Worm (Caenorhabditis elegans): ENCODE data around the gene Y59H11AM.1.

Y59H11AM.1 gene

DNA sequence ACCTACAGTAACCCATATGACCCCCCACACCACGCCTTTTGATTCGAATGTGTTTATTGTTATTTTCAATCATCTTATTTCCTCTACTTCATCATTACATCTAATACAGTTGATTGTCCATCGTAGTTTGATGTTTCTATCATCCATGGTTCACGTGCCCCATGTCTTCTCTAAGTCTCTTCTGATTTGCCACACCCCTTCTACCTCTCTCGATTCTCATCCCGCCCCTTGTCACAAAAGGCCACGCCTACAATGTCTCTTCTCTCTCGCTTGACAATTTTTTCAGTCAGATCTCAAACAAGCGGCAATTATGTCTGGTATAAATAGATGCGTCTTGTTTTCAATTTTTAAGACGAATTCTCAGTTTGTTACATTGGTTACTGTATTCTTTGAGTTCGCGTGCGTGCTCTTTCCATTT lies 36.2 kb upstream of the Y59H11AM.1 start (continued):
- no peak for TF ChIP-seq D1046.2 (GFP tag; IDR thresholded peaks at IDR 0.05)
- TF ChIP-seq zip-11 (GFP tag; IDR thresholded peaks at IDR 0.05): no peak
- TF ChIP-seq mdt-29 (GFP tag; IDR thresholded peaks at IDR 0.05): no peak
- TF ChIP-seq nhr-111 (GFP tag; optimal IDR thresholded peaks at IDR 0.05): no peak
- no peak for TF ChIP-seq attf-4 (tag; optimal IDR thresholded peaks at IDR 0.05)
- no peak for TF ChIP-seq egl-43 (GFP tag; IDR thresholded peaks at IDR 0.05)
- no peak for TF ChIP-seq zfp-3 (GFP tag; conservative IDR thresholded peaks at IDR 0.05)
- peak; percentile 72 for TF ChIP-seq ceh-20 (GFP tag; IDR thresholded peaks at IDR 0.05)
- TF ChIP-seq vab-7 (GFP tag; IDR thresholded peaks at IDR 0.05): no peak
- TF ChIP-seq lsy-2 (tag; optimal IDR thresholded peaks at IDR 0.05): peak in 1 of 2 experiments; percentile 85
- peak; percentile 40; the same call in 1 of the 2 replicates for TF ChIP-seq tra-1 (GFP tag; IDR thresholded peaks at IDR 0.05)
- no peak for TF ChIP-seq set-16 (GFP tag; IDR thresholded peaks at IDR 0.05)
- TF ChIP-seq egl-27 (tag; optimal IDR thresholded peaks at IDR 0.05): no peak
- peak; percentile 8 for TF ChIP-seq gei-8 (GFP tag; optimal IDR thresholded peaks at IDR 0.05)
- TF ChIP-seq dpl-1 (GFP tag; optimal IDR thresholded peaks at IDR 0.05): peak; percentile 8
- TF ChIP-seq Y5F2A.4 (GFP tag; optimal IDR thresholded peaks at IDR 0.05): no peak
- TF ChIP-seq Y75B8A.6 (GFP tag; IDR thresholded peaks at IDR 0.05): no peak
- TF ChIP-seq nhr-25 (tag; optimal IDR thresholded peaks at IDR 0.05; ENCODE audit: borderline replicate concordance, insufficient read depth): no peak
- no peak for TF ChIP-seq zag-1 (tag; optimal IDR thresholded peaks at IDR 0.05)
- TF ChIP-seq daf-12 (tag; optimal IDR thresholded peaks at IDR 0.05): no peak
- no peak for TF ChIP-seq ztf-7 (tag; optimal IDR thresholded peaks at IDR 0.05)
- no peak for TF ChIP-seq lir-3 (tag; optimal IDR thresholded peaks at IDR 0.05)
- no peak for TF ChIP-seq ceh-44 (GFP tag; IDR thresholded peaks at IDR 0.05)
- peak; percentile 64 for TF ChIP-seq mxl-3 (GFP tag; optimal IDR thresholded peaks at IDR 0.05)
- no peak for TF ChIP-seq snpc-4 (tag; optimal IDR thresholded peaks at IDR 0.05)
- no peak for TF ChIP-seq snpc-1.2 (GFP tag; IDR thresholded peaks at IDR 0.05)
- peak in 1 of 2 experiments; percentile 71 for TF ChIP-seq unc-62 (GFP tag; optimal IDR thresholded peaks at IDR 0.05 in 1 of 2)
- no peak for TF ChIP-seq unc-62 (tag; optimal IDR thresholded peaks at IDR 0.05)
- TF ChIP-seq ceh-62 (tag; optimal IDR thresholded peaks at IDR 0.05): no peak

DNA sequence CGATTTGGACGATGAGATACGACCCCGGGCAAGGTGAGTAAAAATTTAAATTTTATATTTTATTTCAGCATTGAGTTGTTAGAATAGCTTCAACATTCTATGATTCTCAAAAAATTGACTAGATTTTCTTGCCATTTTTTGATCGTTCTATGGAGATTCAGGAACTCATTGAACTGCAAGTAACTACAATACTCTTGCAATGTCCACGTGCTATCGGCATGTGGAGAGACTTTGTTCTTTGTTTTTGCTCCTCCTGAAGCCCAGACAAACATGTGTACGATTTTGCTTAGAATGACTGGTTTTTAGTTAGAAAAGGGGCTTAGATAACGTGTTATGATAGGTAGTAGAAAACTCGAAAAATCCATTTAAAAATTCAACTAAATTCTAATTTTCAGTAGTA lies 35.3 kb upstream of the Y59H11AM.1 start:
- TF ChIP-seq lin-38 (GFP tag; IDR thresholded peaks at IDR 0.05) (0 out of 2 replicates have a peak, but pooled peaks have one; percentile 6), vab-7 (GFP tag; IDR thresholded peaks at IDR 0.05) (no peak), skn-1 (tag; optimal IDR thresholded peaks at IDR 0.05) (no peak), daf-16 (GFP tag; optimal IDR thresholded peaks at IDR 0.05) (no peak), daf-16 (tag; optimal IDR thresholded peaks at IDR 0.05) (peak; percentile 20), dpl-1 (GFP tag; optimal IDR thresholded peaks at IDR 0.05) (no peak), aha-1 (tag) (peak; percentile 94), mdt-29 (GFP tag; IDR thresholded peaks at IDR 0.05) (no peak), unc-39 (tag; optimal IDR thresholded peaks at IDR 0.05) (no peak), dmd-6 (GFP tag; IDR thresholded peaks at IDR 0.05) (no peak), ztf-7 (tag; optimal IDR thresholded peaks at IDR 0.05) (no peak), arid-1 (GFP tag; conservative IDR thresholded peaks at IDR 0.05) (no peak), nhr-28 (tag; optimal IDR thresholded peaks at IDR 0.05) (no peak), aly-2 (tag; optimal IDR thresholded peaks at IDR 0.05) (no peak), Y48G9A.11 (GFP tag; IDR thresholded peaks at IDR 0.05) (no peak), nhr-237 (tag; optimal IDR thresholded peaks at IDR 0.05) (no peak)

Measured in whole organism, L4 larva.